Worm (Caenorhabditis elegans) whole organism, young adult: Measurements from ENCODE around the gene C24A3.1.

Experiments
- B0035.1 ChIP-seq: sonication (generic microtip); optimal IDR thresholded peaks from 2 replicates; lab custom pipeline; 2016; ENCODE audit warnings: missing genetic modification characterization, mild to moderate bottlenecking, missing compliant biosample characterization, missing genotype, missing genetic modification reagents
- F10E7.11 ChIP-seq: sonication (generic microtip); optimal IDR thresholded peaks from 2 replicates; lab custom pipeline; 2017; ENCODE audit warnings: mild to moderate bottlenecking, missing genetic modification characterization, moderate library complexity, missing compliant biosample characterization
- F22D6.2 ChIP-seq: sonication (generic microtip); optimal IDR thresholded peaks from 2 replicates; lab custom pipeline; 2016; ENCODE audit warnings: mild to moderate bottlenecking, missing genetic modification characterization, missing compliant biosample characterization
- F23B12.7 ChIP-seq: sonication (generic microtip); optimal IDR thresholded peaks from 2 replicates; lab custom pipeline; 2017; ENCODE audit warnings: missing genetic modification characterization, mild to moderate bottlenecking, missing compliant biosample characterization, antibody characterized with exemption, moderate library complexity; ENCODE audit not compliant: insufficient read depth
- F39B2.1 ChIP-seq: fragments of 200-800 bp; sonication (Bioruptor generic); IDR thresholded peaks from 2 replicates; pipeline ENCODE4 v1.3.6; 2022; ENCODE audit warnings: missing genetic modification reagents, missing genetic modification characterization, missing compliant biosample characterization
- F52B5.7 ChIP-seq: sonication (generic microtip); optimal IDR thresholded peaks from 2 replicates; lab custom pipeline; 2016; ENCODE audit warnings: mild to moderate bottlenecking, missing genetic modification characterization, missing compliant biosample characterization
- F55B11.4 ChIP-seq: sonication (generic microtip); optimal IDR thresholded peaks from 2 replicates; lab custom pipeline; 2016; ENCODE audit warnings: missing compliant biosample characterization, missing genetic modification characterization, borderline replicate concordance; ENCODE audit not compliant: insufficient read depth
- Y53F4B.3 ChIP-seq: fragments of 200-800 bp; sonication (Bioruptor generic); IDR thresholded peaks from 2 replicates; pipeline ENCODE4 v1.3.6; 2022; ENCODE audit warnings: missing genetic modification reagents, missing genetic modification characterization, missing compliant biosample characterization
- ZK185.1 ChIP-seq: sonication (generic microtip); optimal IDR thresholded peaks from 2 replicates; lab custom pipeline; 2016; ENCODE audit warnings: mild to moderate bottlenecking, missing genetic modification characterization, missing compliant biosample characterization; ENCODE audit not compliant: poor library complexity, severe bottlenecking
- ccch-3 ChIP-seq: fragments of 200-800 bp; sonication (Bioruptor generic); optimal IDR thresholded peaks from 2 replicates; lab custom pipeline; 2018; ENCODE audit warnings: mild to moderate bottlenecking, missing genetic modification characterization, missing compliant biosample characterization
- ceh-79 ChIP-seq: sonication (generic microtip); optimal IDR thresholded peaks from 2 replicates; lab custom pipeline; 2017; ENCODE audit warnings: mild to moderate bottlenecking, missing genetic modification characterization, missing compliant biosample characterization
- dpff-1 ChIP-seq: sonication (generic microtip); optimal IDR thresholded peaks from 2 replicates; lab custom pipeline; 2017; ENCODE audit warnings: mild to moderate bottlenecking, missing genetic modification characterization, missing compliant biosample characterization
- egl-44 ChIP-seq: fragments of 200-800 bp; sonication (Bioruptor generic); IDR thresholded peaks from 2 replicates; pipeline ENCODE4 v1.3.6; 2022; ENCODE audit warnings: missing genetic modification reagents, missing genetic modification characterization, missing compliant biosample characterization
- hlh-12 ChIP-seq: sonication (generic microtip); optimal IDR thresholded peaks from 2 replicates; lab custom pipeline; 2016; ENCODE audit warnings: missing genetic modification characterization, missing compliant biosample characterization
- hmg-1.2 ChIP-seq: fragments of 200-800 bp; sonication (Bioruptor generic); IDR thresholded peaks from 2 replicates; pipeline ENCODE4 v1.3.6; 2022; ENCODE audit warnings: missing genetic modification reagents, missing genetic modification characterization, missing compliant biosample characterization
- hmg-20 ChIP-seq: fragments of 200-800 bp; sonication (Bioruptor generic); IDR thresholded peaks from 2 replicates; pipeline ENCODE4 v1.3.6; 2022; ENCODE audit warnings: missing genetic modification reagents, missing genetic modification characterization, missing compliant biosample characterization
- madf-6 ChIP-seq: fragments of 200-800 bp; sonication (Bioruptor generic); IDR thresholded peaks from 2 replicates; pipeline ENCODE4 v1.3.6; 2022; ENCODE audit warnings: missing genetic modification reagents, missing genetic modification characterization, missing compliant biosample characterization
- mcd-1 ChIP-seq: fragments of 200-800 bp; sonication (Bioruptor generic); IDR thresholded peaks from 2 replicates; pipeline ENCODE4 v1.3.6; 2022; ENCODE audit warnings: missing genetic modification reagents, missing genetic modification characterization, missing compliant biosample characterization
- mel-28 ChIP-seq: sonication (generic microtip); optimal IDR thresholded peaks from 2 replicates; lab custom pipeline; 2016; ENCODE audit warnings: borderline replicate concordance, mild to moderate bottlenecking, missing genetic modification characterization, missing compliant biosample characterization
- nfya-1 ChIP-seq: sonication (generic microtip); optimal IDR thresholded peaks from 2 replicates; lab custom pipeline; 2017; ENCODE audit warnings: antibody characterized with exemption, missing compliant biosample characterization, missing genetic modification characterization, borderline replicate concordance; ENCODE audit not compliant: insufficient read depth
- nfyb-1 ChIP-seq: fragments of 200-800 bp; sonication (Bioruptor generic); IDR thresholded peaks from 2 replicates; pipeline ENCODE4 v1.3.6; 2022; ENCODE audit warnings: missing genetic modification reagents, missing genetic modification characterization, missing compliant biosample characterization
- sea-2 ChIP-seq: fragments of 200-800 bp; sonication (Bioruptor generic); IDR thresholded peaks from 2 replicates; pipeline ENCODE4 v1.3.6; 2022; ENCODE audit warnings: missing genetic modification characterization, missing compliant biosample characterization
- tlf-1 ChIP-seq: fragments of 200-800 bp; sonication (Bioruptor generic); optimal IDR thresholded peaks from 2 replicates; lab custom pipeline; 2018; ENCODE audit warnings: mild to moderate bottlenecking, missing genetic modification characterization, missing compliant biosample characterization
- xnd-1 ChIP-seq: sonication (generic microtip); optimal IDR thresholded peaks from 2 replicates; lab custom pipeline; 2016; ENCODE audit warnings: missing genotype, missing genetic modification reagents, missing genetic modification characterization, missing compliant biosample characterization
- ztf-28 ChIP-seq: fragments of 200-800 bp; sonication (Bioruptor generic); IDR thresholded peaks from 2 replicates; pipeline ENCODE4 v1.3.6; 2022; ENCODE audit warnings: missing genetic modification reagents, missing genetic modification characterization, missing compliant biosample characterization
- ztf-3 ChIP-seq: fragments of 200-800 bp; sonication (Bioruptor generic); optimal IDR thresholded peaks from 2 replicates; lab custom pipeline; 2018; ENCODE audit warnings: mild to moderate bottlenecking, missing genetic modification characterization, missing compliant biosample characterization

The C24A3.1 gene

ce11 chrX:9048657-9049056 is 49.8 kb downstream of the C24A3.1 start, which contains the start of gene F47E1.20:
TSS of gene F47E1.20 (plus strand) at chrX:9048957.
- TF ChIP-seq ceh-79 (tag; lab: Kevin White, UChicago), result no peak
- no peak for TF ChIP-seq mcd-1
- no peak for TF ChIP-seq ZK185.1 (tag; lab: Kevin White, UChicago)
- TF ChIP-seq ccch-3, result no peak
- TF ChIP-seq hmg-1.2 (GFP tag; lab: Robert Waterston, UW), result no peak
- no peak for TF ChIP-seq nfyb-1
- TF ChIP-seq madf-6, result no peak
- TF ChIP-seq ztf-28 (GFP tag; lab: Robert Waterston, UW), result no peak
- no peak for TF ChIP-seq nfya-1
- no peak for TF ChIP-seq F10E7.11
- TF ChIP-seq B0035.1 (tag; lab: Kevin White, UChicago), result no peak
- no peak for TF ChIP-seq F55B11.4 (tag; lab: Kevin White, UChicago)
- TF ChIP-seq xnd-1 (tag; lab: Kevin White, UChicago), result no peak
- TF ChIP-seq dpff-1 (tag; lab: Kevin White, UChicago), result no peak
- no peak for TF ChIP-seq tlf-1 (GFP tag; lab: Kevin White, UChicago)
- TF ChIP-seq F22D6.2 (tag; lab: Kevin White, UChicago), result no peak
- TF ChIP-seq mel-28 (tag; lab: Kevin White, UChicago), result no peak
- TF ChIP-seq ztf-3 (GFP tag; lab: Kevin White, UChicago), result no peak
- TF ChIP-seq F39B2.1, result no peak
- TF ChIP-seq F52B5.7 (tag; lab: Kevin White, UChicago), result no peak

ce11 chrX:9053426-9053825 is 54.6 kb downstream of the C24A3.1 start:
- TF ChIP-seq Y53F4B.3 (no peak), hlh-12 (tag; lab: Kevin White, UChicago) (no peak), F23B12.7 (tag; lab: Kevin White, UChicago) (no peak), egl-44 (GFP tag; lab: Robert Waterston, UW) (no peak), hmg-20 (GFP tag; lab: Robert Waterston, UW) (no peak), sea-2 (GFP tag; lab: Robert Waterston, UW) (no peak)
